Worm (Caenorhabditis elegans) whole organism, mixed stage, embryonic: ENCODE data around the gene acdh-6.

Experiments used
- M03D4.4 ChIP-seq: sonication (generic microtip); optimal IDR thresholded peaks from 2 replicates; lab custom pipeline; 2017; ENCODE audit warnings: mild to moderate bottlenecking, missing genetic modification characterization, missing compliant biosample characterization
- bed-3 ChIP-seq: fragments of 200-800 bp; sonication (Bioruptor generic); optimal IDR thresholded peaks from 3 replicates; lab custom pipeline; 2018; ENCODE audit warnings: mild to moderate bottlenecking, missing genetic modification characterization, moderate library complexity, missing compliant biosample characterization
- blmp-1 ChIP-seq: fragments of 150-350 bp; optimal IDR thresholded peaks from 2 replicates; lab custom pipeline; 2014; ENCODE audit warnings: missing biosample characterization, missing genetic modification characterization
- ceh-39 ChIP-seq: fragments of 150-350 bp; optimal IDR thresholded peaks from 2 replicates; lab custom pipeline; 2014; ENCODE audit warnings: missing biosample characterization, missing genetic modification characterization
- ceh-43 ChIP-seq: fragments of 200-800 bp; sonication (Bioruptor generic); optimal IDR thresholded peaks from 2 replicates; lab custom pipeline; 2018; ENCODE audit warnings: mild to moderate bottlenecking, missing genetic modification characterization, moderate library complexity, missing compliant biosample characterization
- ces-1 ChIP-seq: fragments of 150-350 bp; optimal IDR thresholded peaks from 2 replicates; lab custom pipeline; 2014; ENCODE audit warnings: missing biosample characterization, missing genetic modification reagents, missing genetic modification characterization
- cnd-1 ChIP-seq: fragments of 200-800 bp; sonication (Bioruptor generic); optimal IDR thresholded peaks from 2 replicates; lab custom pipeline; 2018; ENCODE audit warnings: mild to moderate bottlenecking, missing genetic modification characterization, missing compliant biosample characterization
- drap-1 ChIP-seq: fragments of 200-800 bp; sonication (Bioruptor generic); optimal IDR thresholded peaks from 3 replicates; lab custom pipeline; 2018; ENCODE audit warnings: mild to moderate bottlenecking, missing genetic modification characterization, missing compliant biosample characterization
- elt-1 ChIP-seq: sonication (generic microtip); optimal IDR thresholded peaks from 2 replicates; lab custom pipeline; 2017; ENCODE audit warnings: missing genetic modification characterization, mild to moderate bottlenecking, missing compliant biosample characterization, antibody characterized with exemption, moderate library complexity, borderline replicate concordance; ENCODE audit not compliant: insufficient read depth
- elt-3 ChIP-seq: fragments of 150-350 bp; optimal IDR thresholded peaks from 2 replicates; lab custom pipeline; 2014; ENCODE audit warnings: missing biosample characterization, missing genetic modification characterization
- flh-1 ChIP-seq: fragments of 200-800 bp; sonication (Bioruptor generic); optimal IDR thresholded peaks from 2 replicates; lab custom pipeline; 2018; ENCODE audit warnings: mild to moderate bottlenecking, missing genetic modification characterization, moderate library complexity, missing compliant biosample characterization
- ham-2 ChIP-seq: fragments of 200-800 bp; sonication (Bioruptor generic); optimal IDR thresholded peaks from 2 replicates; lab custom pipeline; 2018; ENCODE audit warnings: mild to moderate bottlenecking, missing genetic modification characterization, missing compliant biosample characterization
- hlh-1 ChIP-seq: fragments of 150-350 bp; optimal IDR thresholded peaks from 2 replicates; lab custom pipeline; 2014; ENCODE audit warnings: missing biosample characterization, missing genetic modification reagents, missing genetic modification characterization
- lin-13 ChIP-seq: fragments of 150-350 bp; optimal IDR thresholded peaks from 2 replicates; lab custom pipeline; 2014; ENCODE audit warnings: missing biosample characterization, missing genetic modification characterization
- lin-32 ChIP-seq: fragments of 200-800 bp; sonication (Bioruptor generic); optimal IDR thresholded peaks from 2 replicates; lab custom pipeline; 2018; ENCODE audit warnings: mild to moderate bottlenecking, missing genetic modification characterization, missing compliant biosample characterization
- lsy-2 ChIP-seq: fragments of 150-350 bp; optimal IDR thresholded peaks from 2 replicates; lab custom pipeline; 2014; ENCODE audit warnings: missing biosample characterization, missing genetic modification characterization
- mep-1 ChIP-seq: fragments of 150-350 bp; optimal IDR thresholded peaks from 2 replicates; lab custom pipeline; 2017; ENCODE audit warnings: missing biosample characterization, missing genetic modification reagents, missing genetic modification characterization, inconsistent platforms
- nhr-12 ChIP-seq: fragments of 150-350 bp; optimal IDR thresholded peaks from 2 replicates; lab custom pipeline; 2014; ENCODE audit warnings: missing biosample characterization, missing genetic modification characterization
- nhr-2 ChIP-seq: fragments of 150-350 bp; optimal IDR thresholded peaks from 2 replicates; lab custom pipeline; 2014; ENCODE audit warnings: missing biosample characterization, missing genetic modification characterization
- nhr-28 ChIP-seq: fragments of 150-350 bp; optimal IDR thresholded peaks from 2 replicates; lab custom pipeline; 2014; ENCODE audit warnings: missing biosample characterization, missing genetic modification characterization
- nhr-76 ChIP-seq: sonication (generic microtip); optimal IDR thresholded peaks from 2 replicates; lab custom pipeline; 2017; ENCODE audit warnings: missing biosample characterization, missing genetic modification characterization
- pha-4 ChIP-seq: fragments of 150-350 bp; optimal IDR thresholded peaks from 2 replicates; lab custom pipeline; 2018; ENCODE audit warnings: missing biosample characterization, missing genetic modification reagents, missing genetic modification characterization
- sem-2 ChIP-seq: fragments of 200-800 bp; sonication (Bioruptor generic); optimal IDR thresholded peaks from 2 replicates; lab custom pipeline; 2018; ENCODE audit warnings: mild to moderate bottlenecking, missing genetic modification characterization, missing compliant biosample characterization
- snpc-4 ChIP-seq: fragments of 150-350 bp; optimal IDR thresholded peaks from 2 replicates; lab custom pipeline; 2014; ENCODE audit warnings: missing biosample characterization, missing genetic modification characterization
- sptf-1 ChIP-seq: sonication (generic microtip); optimal IDR thresholded peaks from 2 replicates; lab custom pipeline; 2017; ENCODE audit warnings: mild to moderate bottlenecking, missing genetic modification characterization, moderate library complexity, missing compliant biosample characterization
- tbx-8 ChIP-seq: fragments of 200-800 bp; sonication (Bioruptor generic); optimal IDR thresholded peaks from 2 replicates; lab custom pipeline; 2018; ENCODE audit warnings: mild to moderate bottlenecking, missing genetic modification characterization, moderate library complexity, missing compliant biosample characterization
- unc-120 ChIP-seq: sonication (generic microtip); optimal IDR thresholded peaks from 2 replicates; lab custom pipeline; 2017; ENCODE audit warnings: missing genetic modification characterization, missing compliant biosample characterization; ENCODE audit not compliant: poor library complexity, severe bottlenecking
- unc-39 ChIP-seq: fragments of 150-350 bp; optimal IDR thresholded peaks from 2 replicates; lab custom pipeline; 2014; ENCODE audit warnings: missing biosample characterization, missing genetic modification characterization
- unc-62 ChIP-seq: fragments of 150-350 bp; optimal IDR thresholded peaks from 2 replicates; lab custom pipeline; 2014; ENCODE audit warnings: missing biosample characterization, missing genetic modification reagents, missing genetic modification characterization
- zip-8 ChIP-seq: fragments of 150-350 bp; optimal IDR thresholded peaks from 2 replicates; lab custom pipeline; 2014; ENCODE audit warnings: missing biosample characterization, missing genetic modification characterization
- ztf-11 ChIP-seq: fragments of 150-350 bp; optimal IDR thresholded peaks from 2 replicates; lab custom pipeline; 2014; ENCODE audit warnings: missing biosample characterization, missing genetic modification characterization

Gene acdh-6

ce11 chrIII:8554472-8554871, 6.5 kb upstream of the acdh-6 start, which contains the start of gene gsto-2:
Gene gsto-2 (plus strand): TSS chrIII:8554772.
- TF ChIP-seq mep-1 (tag; lab: Kevin White, UChicago) (no peak), tbx-8 (no peak), bed-3 (GFP tag; lab: Kevin White, UChicago) (no peak), sem-2 (no peak), zip-8 (tag; lab: Kevin White, UChicago) (no peak), elt-1 (tag; lab: Kevin White, UChicago) (no peak), nhr-12 (tag; lab: Kevin White, UChicago) (no peak), elt-3 (tag; lab: Kevin White, UChicago) (no peak), ztf-11 (no peak), nhr-28 (tag; lab: Kevin White, UChicago) (no peak), hlh-1 (tag; lab: Kevin White, UChicago) (no peak), lsy-2 (no peak), pha-4 (tag; lab: Kevin White, UChicago) (no peak), snpc-4 (tag; lab: Kevin White, UChicago) (no peak), lin-13 (tag; lab: Kevin White, UChicago) (no peak), nhr-76 (tag; lab: Kevin White, UChicago) (no peak), flh-1 (no peak), unc-39 (tag; lab: Kevin White, UChicago) (no peak), ham-2 (no peak), ceh-39 (no peak)

- TF ChIP-seq drap-1 (no peak), zip-8 (tag; lab: Kevin White, UChicago) (no peak), ham-2 (no peak), blmp-1 (tag; lab: Kevin White, UChicago) (peak; percentile 16)
Observed at ce11 chrIII:8555682-8556081, 5.3 kb upstream of the acdh-6 start.

- TF ChIP-seq drap-1 (no peak), M03D4.4 (tag; lab: Kevin White, UChicago) (peak; percentile 25), bed-3 (GFP tag; lab: Kevin White, UChicago) (no peak), ztf-11 (no peak), unc-62 (GFP tag; lab: Kevin White, UChicago) (peak; percentile 97), mep-1 (tag; lab: Kevin White, UChicago) (peak; percentile 12), hlh-1 (tag; lab: Kevin White, UChicago) (peak; percentile 98), unc-120 (tag; lab: Kevin White, UChicago) (peak; percentile 17), ces-1 (GFP tag; lab: Kevin White, UChicago) (peak; percentile 47), nhr-76 (tag; lab: Kevin White, UChicago) (no peak)
Observed at ce11 chrIII:8556836-8557385, 4.0 kb upstream of the acdh-6 start, which contains the start of gene C02D5.2. Gene C02D5.2 (plus strand): TSS chrIII:8557335.

ce11 chrIII:8560398-8560797, 538 bp upstream of the acdh-6 start:
- TF ChIP-seq ces-1 (GFP tag; lab: Kevin White, UChicago) (no peak), zip-8 (tag; lab: Kevin White, UChicago) (peak; percentile 99), lsy-2 (no peak), sem-2 (no peak), sptf-1 (no peak), bed-3 (GFP tag; lab: Kevin White, UChicago) (no peak), hlh-1 (tag; lab: Kevin White, UChicago) (no peak), pha-4 (tag; lab: Kevin White, UChicago) (no peak)

ce11 chrIII:8564372-8564771, 3.4 kb downstream of the acdh-6 start:
- TF ChIP-seq cnd-1: no peak
- TF ChIP-seq snpc-4 (tag; lab: Kevin White, UChicago): no peak
- no peak for TF ChIP-seq nhr-2 (tag; lab: Kevin White, UChicago)
- no peak for TF ChIP-seq elt-3 (tag; lab: Kevin White, UChicago)
- no peak for TF ChIP-seq unc-120 (tag; lab: Kevin White, UChicago)
- TF ChIP-seq unc-62 (GFP tag; lab: Kevin White, UChicago): no peak
- TF ChIP-seq hlh-1 (tag; lab: Kevin White, UChicago): no peak

ce11 chrIII:8570289-8570688, 9.4 kb downstream of the acdh-6 start:
- no peak for TF ChIP-seq flh-1
- TF ChIP-seq ceh-43: no peak
- no peak for TF ChIP-seq ham-2
- TF ChIP-seq snpc-4 (tag; lab: Kevin White, UChicago): no peak
- TF ChIP-seq ceh-39: no peak
- TF ChIP-seq mep-1 (tag; lab: Kevin White, UChicago): no peak
- no peak for TF ChIP-seq nhr-12 (tag; lab: Kevin White, UChicago)
- no peak for TF ChIP-seq lin-32 (GFP tag; lab: Kevin White, UChicago)
- no peak for TF ChIP-seq unc-120 (tag; lab: Kevin White, UChicago)
